Fruit fly (Drosophila melanogaster): Measurements from ENCODE around the gene Cdk2.
A peak's percentile ranks its signal among the peaks of the same experiment; 100 is the strongest.

Gene Cdk2

DNA sequence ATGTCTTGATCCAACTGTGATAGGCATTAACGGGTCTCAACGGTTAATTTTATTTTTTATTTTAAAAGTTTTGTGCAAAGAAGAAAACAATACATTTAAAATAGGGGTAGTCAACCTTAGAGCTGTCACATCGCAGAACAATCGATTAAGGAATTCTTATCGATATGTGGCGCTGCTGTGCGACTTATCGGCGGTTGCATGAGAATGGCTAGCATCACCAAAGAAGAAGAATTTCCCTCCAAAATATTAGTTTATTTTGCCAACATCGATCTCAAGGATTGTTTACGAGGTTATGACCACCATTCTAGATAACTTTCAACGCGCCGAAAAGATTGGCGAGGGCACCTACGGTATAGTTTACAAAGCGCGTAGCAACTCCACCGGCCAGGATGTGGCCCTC lies at the start of gene Cdk2:
TSS of gene Cdk2 (plus strand) at position 219 of the 400 bp plus-strand sequence.
- peak; percentile 45 to 61 for TF ChIP-seq CTCF (optimal IDR thresholded peaks at IDR 0.05)
- no peak for TF ChIP-seq CG8478 (optimal IDR thresholded peaks at IDR 0.05)

DNA sequence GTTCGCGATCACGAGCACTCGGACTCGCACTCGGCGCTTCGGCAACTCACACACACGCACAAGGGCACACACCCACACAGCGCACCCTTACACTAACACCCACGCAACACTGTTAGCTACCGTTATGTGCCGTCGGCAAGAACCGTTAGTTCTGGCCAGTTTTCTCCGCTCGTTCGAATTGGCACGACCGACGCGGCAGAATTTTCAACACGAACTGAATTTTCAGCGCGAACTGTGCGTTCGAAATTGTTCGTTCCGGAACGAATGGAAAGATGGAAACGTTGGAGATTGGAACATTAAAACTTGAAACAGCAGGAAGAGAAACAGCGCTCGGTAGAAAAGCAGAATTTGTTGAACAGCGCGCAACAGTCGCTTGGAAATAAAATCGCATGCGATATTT lies 21.1 kb upstream of the Cdk2 start, which contains the start of gene Oamb:
TSS of gene Oamb (minus strand) at position 218 of the 400 bp plus-strand sequence.
- no peak for TF ChIP-seq CG8478 (optimal IDR thresholded peaks at IDR 0.05)
- TF ChIP-seq CTCF (optimal IDR thresholded peaks at IDR 0.05), result no peak

DNA sequence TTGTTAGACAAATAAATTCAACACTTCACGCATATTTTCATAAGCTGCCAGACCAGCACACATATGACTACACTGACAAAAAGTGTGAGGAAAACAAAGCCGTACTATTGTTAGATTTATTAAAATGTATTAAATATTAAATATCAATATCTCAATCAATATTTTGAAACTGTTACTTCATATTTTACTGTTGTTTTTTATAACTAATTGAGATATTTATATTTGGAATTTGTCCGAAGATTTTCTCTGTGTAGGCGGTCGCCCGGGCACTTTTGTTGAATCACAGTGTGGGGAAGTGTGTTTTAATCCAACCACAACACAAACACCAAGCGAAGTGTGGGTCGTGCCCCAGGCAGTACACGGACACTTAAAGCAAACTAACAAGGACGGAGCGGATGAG lies 16.1 kb upstream of the Cdk2 start:
- TF ChIP-seq CTCF (optimal IDR thresholded peaks at IDR 0.05) (no peak), CG8478 (optimal IDR thresholded peaks at IDR 0.05) (no peak)

DNA sequence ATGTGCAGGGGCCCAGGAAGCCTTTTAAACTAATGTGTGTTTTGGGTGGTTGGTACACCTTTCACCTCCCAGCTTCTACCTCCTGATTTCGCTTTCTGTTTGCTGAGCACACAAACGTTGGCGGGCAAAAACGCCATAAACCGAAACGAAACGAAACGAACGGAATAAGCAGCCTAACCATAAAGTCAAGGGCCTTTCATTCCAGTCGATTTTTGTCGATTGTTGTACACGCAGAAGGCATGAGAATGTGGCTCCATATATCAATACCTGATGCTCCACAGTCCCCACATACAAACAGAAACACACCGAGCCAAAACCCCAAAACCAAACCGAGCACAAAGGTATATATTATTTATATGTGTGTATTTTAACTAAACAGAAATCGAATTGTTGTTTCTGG lies 11.9 kb upstream of the Cdk2 start:
- TF ChIP-seq CTCF (optimal IDR thresholded peaks at IDR 0.05) (no peak), CG8478 (optimal IDR thresholded peaks at IDR 0.05) (no peak)

DNA sequence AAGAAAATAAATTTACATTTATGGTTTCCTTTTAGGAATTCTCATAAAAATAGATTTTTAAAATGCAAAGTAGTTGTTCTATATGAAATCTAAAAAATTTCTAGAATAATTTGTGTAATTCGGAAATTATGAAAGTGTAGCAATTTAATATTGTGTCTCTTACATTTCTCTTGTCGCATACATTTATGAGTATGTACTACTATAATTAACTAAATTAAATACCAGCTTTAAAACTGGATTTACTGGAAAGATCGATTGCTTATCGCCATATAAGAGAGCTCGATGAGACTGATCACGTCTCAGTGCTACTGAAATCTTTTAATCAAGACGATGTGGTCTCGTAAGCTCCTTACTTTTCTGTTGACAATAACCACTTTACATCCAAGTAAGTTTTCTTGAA lies 4.1 kb upstream of the Cdk2 start, which contains the start of gene CG31205:
TSS of gene CG31205 (plus strand) at position 301 of the 400 bp plus-strand sequence.
- TF ChIP-seq CTCF (optimal IDR thresholded peaks at IDR 0.05), result no peak
- TF ChIP-seq CG8478 (optimal IDR thresholded peaks at IDR 0.05), result no peak

DNA sequence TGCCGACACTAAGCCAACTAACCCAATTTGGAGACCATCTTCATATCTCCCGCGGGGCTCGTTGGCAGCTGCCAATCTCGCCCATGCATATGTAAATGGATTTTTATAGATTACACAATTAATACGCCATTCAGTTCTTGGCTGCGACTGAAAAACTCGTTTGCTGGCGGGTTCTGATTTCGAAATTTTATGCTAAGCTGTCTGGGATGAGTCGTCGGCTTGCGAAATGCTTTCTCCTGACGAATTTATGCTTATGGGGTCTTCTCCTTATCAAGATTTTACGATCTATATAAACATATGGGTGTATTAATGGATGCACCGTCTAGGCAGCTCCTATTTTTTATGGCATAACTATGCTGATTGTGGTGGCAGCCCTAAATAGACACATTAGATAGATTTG lies 3.6 kb downstream of the Cdk2 start, which contains the start of gene CG17267:
TSS of gene CG17267 (minus strand) at position 101 of the 400 bp plus-strand sequence.
- no peak for TF ChIP-seq CTCF (optimal IDR thresholded peaks at IDR 0.05)
- TF ChIP-seq CG8478 (optimal IDR thresholded peaks at IDR 0.05), result no peak

DNA sequence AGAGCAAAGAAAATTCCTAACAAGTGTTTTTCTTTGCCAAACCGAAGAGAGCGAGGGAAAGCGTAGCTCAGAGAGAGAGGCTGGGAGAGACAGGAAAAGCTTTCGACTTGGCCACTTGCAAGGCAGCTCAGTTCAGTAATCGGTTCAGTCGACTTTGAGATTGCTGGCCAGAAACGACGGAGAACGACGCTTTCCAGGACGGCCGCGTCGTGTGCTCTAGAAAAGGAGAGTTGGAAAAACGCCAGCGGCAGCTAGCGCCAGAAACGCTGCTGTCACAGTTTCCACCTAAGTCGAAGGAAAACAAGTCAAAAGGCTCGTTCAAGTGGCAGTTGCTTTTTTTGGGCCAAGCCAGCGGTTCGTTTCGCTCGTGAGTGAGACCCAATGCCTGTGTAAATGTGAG lies 4.5 kb downstream of the Cdk2 start, which contains the start of gene CG42322:
TSS of gene CG42322 (plus strand) at position 138 of the 400 bp plus-strand sequence.
- no peak for TF ChIP-seq CTCF (optimal IDR thresholded peaks at IDR 0.05)
- TF ChIP-seq CG8478 (optimal IDR thresholded peaks at IDR 0.05), result no peak

DNA sequence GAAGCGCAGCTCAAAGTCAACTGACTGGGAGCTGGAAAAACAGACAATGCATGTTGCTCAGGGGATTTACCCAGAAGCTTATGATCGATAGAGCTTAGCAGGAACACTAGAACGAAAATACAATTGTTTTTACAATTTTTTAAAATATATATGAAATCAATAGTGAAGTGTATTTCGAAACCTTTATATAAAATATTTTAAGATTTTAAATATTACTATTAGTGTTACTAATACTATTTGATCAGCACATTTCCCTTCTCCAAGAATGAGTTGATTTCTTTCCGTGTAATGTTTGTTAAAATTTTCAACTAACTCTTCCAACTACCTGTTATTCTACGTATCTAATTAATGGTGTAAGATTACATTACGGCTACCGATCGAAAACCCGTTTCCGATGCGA lies 8.3 kb downstream of the Cdk2 start, which contains the start of gene CG31199:
TSS of gene CG31199 (minus strand) at position 101 of the 400 bp plus-strand sequence.
- TF ChIP-seq CTCF (optimal IDR thresholded peaks at IDR 0.05) (no peak), CG8478 (optimal IDR thresholded peaks at IDR 0.05) (no peak)

DNA sequence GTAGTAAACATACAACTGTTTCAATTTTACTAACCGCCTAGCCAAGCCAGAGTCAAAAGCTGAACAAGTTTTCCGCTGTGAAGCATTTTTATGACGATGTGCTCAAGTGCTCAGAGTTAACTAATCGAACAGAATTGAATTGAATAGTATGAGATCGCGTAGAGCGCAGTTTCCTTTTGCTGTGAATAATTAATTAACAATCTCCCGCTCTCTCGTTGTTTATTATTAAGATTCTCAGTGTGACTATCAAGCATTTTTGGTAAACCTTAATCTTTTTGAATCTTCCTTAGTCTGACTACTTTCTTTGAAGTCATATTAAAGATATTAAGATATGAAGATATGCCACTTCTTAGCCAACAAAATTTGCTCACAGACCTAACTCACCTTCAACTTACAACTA lies 9.8 kb downstream of the Cdk2 start, which contains the start of gene CG31200:
TSS of gene CG31200 (minus strand) at position 101 of the 400 bp plus-strand sequence.
- TF ChIP-seq CG8478 (optimal IDR thresholded peaks at IDR 0.05) (no peak), CTCF (optimal IDR thresholded peaks at IDR 0.05) (no peak)

DNA sequence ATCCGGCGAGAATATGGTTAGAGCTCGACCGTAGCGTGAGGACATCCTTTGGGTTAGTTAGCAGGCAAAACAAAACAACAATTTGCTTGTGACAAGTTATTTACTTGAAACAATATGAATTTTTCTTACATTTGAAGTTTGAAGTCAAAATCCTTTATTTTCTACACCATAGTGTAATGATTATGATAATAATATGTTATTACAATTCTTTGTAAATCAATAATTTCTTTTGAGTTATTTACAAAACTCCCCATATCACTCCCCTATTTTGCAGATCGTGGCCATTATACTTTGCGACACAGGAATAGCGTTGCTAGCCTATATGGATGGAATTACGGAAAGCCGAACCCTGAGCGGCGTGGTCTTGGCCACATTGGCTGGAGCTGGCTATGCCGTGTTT lies 13.6 kb downstream of the Cdk2 start, which contains the start of gene Prosalpha4T1:
TSS of gene Prosalpha4T1 (minus strand) at position 101 of the 400 bp plus-strand sequence.
- TF ChIP-seq CG8478 (optimal IDR thresholded peaks at IDR 0.05) (no peak), CTCF (optimal IDR thresholded peaks at IDR 0.05) (no peak)

DNA sequence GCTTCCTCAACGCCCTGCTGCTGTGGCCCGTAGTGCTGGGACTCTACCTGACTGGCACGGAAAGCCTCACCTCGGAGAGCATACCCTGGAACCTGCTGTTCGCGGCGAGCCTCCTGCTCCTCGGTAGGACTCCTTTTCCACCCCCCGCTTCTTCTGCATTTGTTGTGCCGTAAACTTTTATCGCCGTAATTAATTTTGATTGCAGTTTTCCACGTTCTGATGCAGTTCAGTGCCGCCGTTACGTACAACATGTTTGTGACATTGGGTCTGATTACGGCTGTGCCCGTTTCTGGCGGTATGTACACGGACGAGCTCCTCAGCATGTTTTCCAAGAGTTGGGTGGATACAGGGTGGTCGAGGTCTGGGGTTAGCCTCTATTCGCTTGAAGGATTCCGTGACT lies 14.1 kb downstream of the Cdk2 start:
- TF ChIP-seq CG8478 (optimal IDR thresholded peaks at IDR 0.05) (no peak), CTCF (optimal IDR thresholded peaks at IDR 0.05) (no peak)

DNA sequence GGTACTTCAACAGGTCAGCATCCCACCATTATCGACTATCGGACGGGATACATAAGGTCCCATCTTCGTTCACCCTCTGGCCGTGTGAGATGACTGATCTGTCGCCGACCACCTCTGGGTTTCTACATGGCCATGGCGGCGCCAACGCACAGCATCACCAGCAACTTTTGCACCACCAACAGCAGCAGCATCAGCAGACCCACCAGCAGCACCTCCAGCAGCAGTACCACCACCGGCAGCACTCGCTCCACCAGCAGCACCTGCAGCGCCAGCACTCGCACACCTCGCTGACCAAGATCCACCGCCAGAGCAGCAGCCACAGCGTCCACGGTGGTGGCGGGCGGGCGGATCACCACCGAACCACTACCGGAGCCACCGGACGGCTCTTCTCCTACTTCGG lies 19.6 kb downstream of the Cdk2 start:
- TF ChIP-seq CTCF (optimal IDR thresholded peaks at IDR 0.05), result no peak

DNA sequence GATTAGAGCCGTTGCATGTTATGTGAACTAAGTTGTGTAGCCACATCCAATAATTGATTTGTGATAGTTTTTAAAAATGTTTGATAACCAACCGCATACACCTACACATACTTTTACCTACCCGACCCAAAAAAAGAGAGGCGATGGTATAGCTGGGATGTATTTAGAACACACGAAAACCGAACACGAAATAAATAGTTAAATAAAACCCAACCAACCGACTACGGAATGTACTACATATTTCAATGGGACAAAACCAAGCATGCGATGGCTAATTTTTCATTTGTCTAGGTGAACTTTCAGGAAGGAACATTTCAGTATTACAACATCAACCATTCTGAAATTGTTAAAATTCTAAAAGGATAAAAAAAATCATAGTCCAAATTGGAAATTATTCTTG lies 21.0 kb downstream of the Cdk2 start, which contains the start of gene Syp:
TSS of gene Syp (plus strand) at position 301 of the 400 bp plus-strand sequence.
- TF ChIP-seq CG8478 (optimal IDR thresholded peaks at IDR 0.05) (no peak), CTCF (optimal IDR thresholded peaks at IDR 0.05) (no peak)

DNA sequence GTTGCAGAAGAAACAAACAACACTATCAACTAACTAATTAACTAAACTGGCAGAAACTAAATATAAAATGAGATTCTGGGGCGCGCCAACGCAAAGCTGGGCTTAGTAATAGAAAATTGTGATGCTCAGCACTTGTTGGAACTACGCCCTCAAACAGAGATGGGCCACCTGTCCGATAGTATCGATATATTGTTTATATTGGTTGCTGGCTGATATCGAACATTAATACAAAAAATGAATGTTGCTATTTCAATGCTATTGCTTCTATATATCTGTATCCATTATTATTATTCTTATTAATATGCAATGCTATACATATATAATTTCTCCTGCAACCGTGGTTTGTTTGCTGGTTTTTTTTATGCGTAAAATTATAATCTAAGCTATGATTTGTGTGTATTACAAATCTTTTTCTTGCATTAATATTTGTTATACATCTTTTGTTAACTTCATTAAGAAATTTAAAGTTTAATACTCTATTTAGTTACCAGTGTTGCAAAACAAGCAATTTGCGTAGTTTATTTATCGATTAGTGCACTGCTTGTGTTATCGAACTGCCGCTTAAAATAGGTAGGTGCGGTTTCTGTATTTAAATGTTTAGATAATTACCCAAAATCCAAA lies 26.9 kb downstream of the Cdk2 start, which contains the start of gene CG31195:
TSS of gene CG31195 (minus strand) at position 195 of the 621 bp plus-strand sequence.
- TF ChIP-seq CG8478 (optimal IDR thresholded peaks at IDR 0.05) (no peak), CTCF (optimal IDR thresholded peaks at IDR 0.05) (no peak)

DNA sequence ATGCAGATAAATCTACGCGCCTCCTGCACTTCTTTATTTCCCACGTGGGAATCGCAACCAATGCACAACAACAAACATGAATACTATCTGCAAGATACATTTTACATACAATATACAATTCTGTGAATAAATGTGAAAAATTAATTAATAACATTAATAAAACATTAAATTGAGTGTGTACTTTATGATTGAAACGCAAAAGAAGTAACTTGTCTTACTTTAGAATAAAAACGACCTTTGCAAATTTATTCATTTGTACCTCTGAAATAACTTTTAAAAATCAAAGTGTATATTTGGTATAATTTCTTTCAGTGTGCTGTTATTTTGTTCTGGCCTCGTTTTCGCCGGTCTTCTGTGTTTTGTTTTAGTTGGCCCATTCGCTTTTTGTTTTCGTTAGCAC lies 28.6 kb downstream of the Cdk2 start:
- TF ChIP-seq CTCF (optimal IDR thresholded peaks at IDR 0.05) (no peak), CG8478 (optimal IDR thresholded peaks at IDR 0.05) (no peak)

Measured in S2 (cell line).